Fruit fly (Drosophila melanogaster) whole organism, embryonic: ENCODE measurements around the gene CG8369.

Experiments used
- CG12391 ChIP-seq: fragments of 200-800 bp; sonication (Bioruptor generic); optimal IDR thresholded peaks from 3 replicates; lab custom pipeline; 2018; ENCODE audit warnings: missing biosample characterization, mild to moderate bottlenecking, missing genetic modification characterization, moderate library complexity
- CG6654 ChIP-seq: fragments of 200-800 bp; sonication (Bioruptor generic); optimal IDR thresholded peaks from 2 replicates; lab custom pipeline; 2017; ENCODE audit warnings: missing biosample characterization, mild to moderate bottlenecking, missing genetic modification characterization
- CG8478 ChIP-seq: fragments of >200 bp; optimal IDR thresholded peaks from 2 replicates; lab custom pipeline; 2018
- ap ChIP-seq: fragments of 200-800 bp; sonication (Bioruptor generic); IDR thresholded peaks from 2 replicates; pipeline ENCODE4 v1.3.6; 2022; ENCODE audit warnings: missing biosample characterization, missing genetic modification characterization
- cas ChIP-seq: fragments of 200-800 bp; sonication (Bioruptor generic); IDR thresholded peaks from 2 replicates; pipeline ENCODE4 v1.3.6; 2022; ENCODE audit warnings: missing biosample characterization, missing genetic modification characterization
- kay ChIP-seq: fragments of 200-800 bp; sonication (Bioruptor generic); optimal IDR thresholded peaks from 2 replicates; lab custom pipeline; 2016; ENCODE audit warnings: missing biosample characterization, missing genetic modification characterization
- otp ChIP-seq: fragments of 200-800 bp; sonication (Bioruptor generic); IDR thresholded peaks from 3 replicates; pipeline ENCODE4, ENCODE4 v1.3.6; 2022; ENCODE audit warnings: missing biosample characterization, missing genetic modification characterization
- run ChIP-seq: fragments of 200-800 bp; sonication (Bioruptor generic); optimal IDR thresholded peaks from 3 replicates; lab custom pipeline; 2018; ENCODE audit warnings: missing biosample characterization, mild to moderate bottlenecking, missing genetic modification characterization
- twi ChIP-seq: fragments of 200-800 bp; optimal IDR thresholded peaks from 2 replicates; lab custom pipeline; 2019; ENCODE audit warnings: missing biosample characterization, mild to moderate bottlenecking, missing genetic modification characterization, moderate library complexity

- no peak for TF ChIP-seq kay (GFP tag; lab: Kevin White, UChicago)
- no peak for TF ChIP-seq otp (GFP tag; lab: Robert Waterston, UW)
- no peak for TF ChIP-seq ap (GFP tag; lab: Robert Waterston, UW)
- no peak for TF ChIP-seq run (tag; lab: Kevin White, UChicago)
- no peak for TF ChIP-seq CG6654
- TF ChIP-seq cas (GFP tag; lab: Robert Waterston, UW) = no peak
- TF ChIP-seq CG12391 (tag; lab: Kevin White, UChicago) = no peak
- no peak for TF ChIP-seq CG8478 (lab: Kevin White, UChicago)
- no peak for TF ChIP-seq twi (tag; lab: Kevin White, UChicago)
These were observed 19.2 kb downstream of the CG8369 start for dm6 chr3R:8841038-8841437.
